Fruit fly (Drosophila melanogaster) whole organism, embryonic: ENCODE data around the gene CG17598.

Experiments
- ATbp ChIP-seq: fragments of 200-800 bp; sonication (Bioruptor generic); optimal IDR thresholded peaks from 2 replicates; lab custom pipeline; 2017; ENCODE audit warnings: missing biosample characterization, mild to moderate bottlenecking, missing genetic modification characterization, missing genetic modification reagents
- Asciz ChIP-seq: fragments of 200-800 bp; sonication (Bioruptor generic); optimal IDR thresholded peaks from 2 replicates; lab custom pipeline; 2017; ENCODE audit warnings: missing biosample characterization, mild to moderate bottlenecking, missing genetic modification characterization, missing genetic modification reagents
- Atf6 ChIP-seq: fragments of 200-800 bp; sonication (Bioruptor generic); IDR thresholded peaks from 2 replicates; pipeline ENCODE4 v1.3.6; 2022; ENCODE audit warnings: missing biosample characterization, missing genetic modification characterization
- B-H1 ChIP-seq: fragments of 200-800 bp; sonication (Bioruptor generic); IDR thresholded peaks from 3 replicates; pipeline ENCODE4 v1.3.6; 2022; ENCODE audit warnings: missing biosample characterization, missing genetic modification characterization
- Blimp-1 ChIP-seq: fragments of 200-800 bp; sonication (Bioruptor generic); optimal IDR thresholded peaks from 3 replicates; lab custom pipeline; 2018; ENCODE audit warnings: missing biosample characterization, missing genetic modification characterization, mild to moderate bottlenecking, moderate library complexity, missing genetic modification reagents
- CG10431 ChIP-seq: fragments of 200-800 bp; sonication (Bioruptor generic); optimal IDR thresholded peaks from 3 replicates; lab custom pipeline; 2018; ENCODE audit warnings: missing biosample characterization, mild to moderate bottlenecking, missing genetic modification characterization
- CG11247 ChIP-seq: fragments of 200-800 bp; sonication (Bioruptor generic); IDR thresholded peaks from 2 replicates; pipeline ENCODE4 v1.3.6; 2022; ENCODE audit warnings: missing biosample characterization, missing genetic modification characterization
- CG12236 ChIP-seq: fragments of 200-800 bp; sonication (Bioruptor generic); optimal IDR thresholded peaks from 2 replicates; lab custom pipeline; 2016; ENCODE audit warnings: missing biosample characterization, missing genetic modification characterization
- CG1233 ChIP-seq: fragments of 200-800 bp; sonication (Bioruptor generic); optimal IDR thresholded peaks from 4 replicates; lab custom pipeline; 2018; ENCODE audit warnings: missing biosample characterization, mild to moderate bottlenecking, missing genetic modification characterization
- CG15011 ChIP-seq: fragments of 200-800 bp; sonication (Bioruptor generic); optimal IDR thresholded peaks from 3 replicates; lab custom pipeline; 2018; ENCODE audit warnings: missing biosample characterization, mild to moderate bottlenecking, missing genetic modification characterization
- CG15269 ChIP-seq: fragments of 200-800 bp; sonication (Bioruptor generic); optimal IDR thresholded peaks from 2 replicates; lab custom pipeline; 2018; ENCODE audit warnings: missing biosample characterization, mild to moderate bottlenecking, missing genetic modification characterization, moderate library complexity
- CG15601 ChIP-seq: fragments of 200-800 bp; sonication (Bioruptor generic); optimal IDR thresholded peaks from 3 replicates; lab custom pipeline; 2019; ENCODE audit warnings: missing biosample characterization, mild to moderate bottlenecking, missing genetic modification characterization, moderate library complexity
- CG16815 ChIP-seq: fragments of 200-800 bp; sonication (Bioruptor generic); optimal IDR thresholded peaks from 3 replicates; lab custom pipeline; 2017; ENCODE audit warnings: missing biosample characterization, mild to moderate bottlenecking, missing genetic modification characterization
- CG17328 ChIP-seq: fragments of 200-800 bp; sonication (Bioruptor generic); IDR thresholded peaks from 2 replicates; pipeline ENCODE4 v1.3.6; 2022; ENCODE audit warnings: missing biosample characterization, missing genetic modification characterization
- CG2129 ChIP-seq: fragments of 200-800 bp; sonication (Bioruptor generic); IDR thresholded peaks from 2 replicates; pipeline ENCODE4 v1.3.6; 2022; ENCODE audit warnings: missing biosample characterization, missing genetic modification characterization; ENCODE audit not compliant: partially characterized antibody
- CG2889 ChIP-seq: fragments of 200-800 bp; sonication (Bioruptor generic); IDR thresholded peaks from 3 replicates; pipeline ENCODE4 v1.3.6; 2022; ENCODE audit warnings: missing biosample characterization, missing genetic modification characterization
- CG3847 ChIP-seq: fragments of 200-800 bp; sonication (Bioruptor generic); IDR thresholded peaks from 2 replicates; pipeline ENCODE4 v1.3.6; 2022; ENCODE audit warnings: missing biosample characterization, missing genetic modification characterization
- CG7745 ChIP-seq: fragments of 200-800 bp; sonication (Bioruptor generic); optimal IDR thresholded peaks from 2 replicates; lab custom pipeline; 2018; ENCODE audit warnings: missing biosample characterization, mild to moderate bottlenecking, missing genetic modification characterization, moderate library complexity
- CG8765 ChIP-seq: fragments of 200-800 bp; sonication (Bioruptor generic); IDR thresholded peaks from 2 replicates; pipeline ENCODE4 v1.3.6; 2022; ENCODE audit warnings: missing biosample characterization, missing genetic modification characterization
- D ChIP-seq, 2 experiments: fragments of 200-800 bp in 1 of 2; fragments of >200 bp in 1 of 2; sonication (Bioruptor generic) in 1 of 2; optimal IDR thresholded peaks; 2 replicates in 1 of 2; 3 replicates in 1 of 2; lab custom pipeline; 2017; ENCODE audit warnings: mild to moderate bottlenecking in 1 of 2, missing biosample characterization in 1 of 2, missing genetic modification characterization in 1 of 2, missing genetic modification reagents in 1 of 2
- D19A ChIP-seq: fragments of 200-800 bp; optimal IDR thresholded peaks from 3 replicates; lab custom pipeline; 2019; ENCODE audit warnings: missing biosample characterization, mild to moderate bottlenecking, missing genetic modification characterization, moderate library complexity
- Doc2 ChIP-seq: fragments of 200-800 bp; sonication (Bioruptor generic); IDR thresholded peaks from 2 replicates; pipeline ENCODE4 v1.3.6; 2022; ENCODE audit warnings: missing biosample characterization, missing genetic modification characterization
- Doc3 ChIP-seq: fragments of 200-800 bp; sonication (Bioruptor generic); IDR thresholded peaks from 3 replicates; pipeline ENCODE4 v1.3.6; 2022; ENCODE audit warnings: missing biosample characterization, missing genetic modification characterization; ENCODE audit not compliant: partially characterized antibody
- E2f1 ChIP-seq: fragments of 200-800 bp; sonication (Bioruptor generic); IDR thresholded peaks from 2 replicates; pipeline ENCODE4 v1.3.6; 2022; ENCODE audit warnings: missing biosample characterization, missing genetic modification characterization
- Hmx ChIP-seq: fragments of 200-800 bp; sonication (Bioruptor generic); optimal IDR thresholded peaks from 2 replicates; lab custom pipeline; 2016; ENCODE audit warnings: missing biosample characterization, missing genetic modification characterization
- Mes4 ChIP-seq: fragments of 200-800 bp; sonication (Bioruptor generic); optimal IDR thresholded peaks from 2 replicates; lab custom pipeline; 2016; ENCODE audit warnings: missing biosample characterization, missing genetic modification characterization
- Oli ChIP-seq: fragments of 200-800 bp; sonication (Bioruptor generic); optimal IDR thresholded peaks from 2 replicates; lab custom pipeline; 2018; ENCODE audit warnings: missing biosample characterization, mild to moderate bottlenecking, missing genetic modification characterization, moderate library complexity
- Pdp1 ChIP-seq, 2 experiments: fragments of 200-800 bp; sonication (Bioruptor generic); optimal IDR thresholded peaks; 3 replicates each; lab custom pipeline; 2016; ENCODE audit warnings: missing biosample characterization in 2 of 2, missing genetic modification characterization in 2 of 2, mild to moderate bottlenecking in 1 of 2, moderate library complexity in 1 of 2
- aop ChIP-seq: fragments of 200-800 bp; sonication (Bioruptor generic); IDR thresholded peaks from 2 replicates; pipeline ENCODE4 v1.3.6; 2022; ENCODE audit warnings: missing biosample characterization, missing genetic modification characterization
- ato ChIP-seq: fragments of 200-800 bp; sonication (Bioruptor generic); IDR thresholded peaks from 2 replicates; pipeline ENCODE4 v1.3.6; 2022; ENCODE audit warnings: missing biosample characterization, missing genetic modification characterization; ENCODE audit not compliant: partially characterized antibody
- bigmax ChIP-seq: fragments of 200-800 bp; sonication (Bioruptor generic); optimal IDR thresholded peaks from 2 replicates; lab custom pipeline; 2018; ENCODE audit warnings: missing biosample characterization, mild to moderate bottlenecking, missing genetic modification characterization
- bsh ChIP-seq, 2 experiments: fragments of 200-800 bp; sonication (Bioruptor generic); optimal IDR thresholded peaks; 2 replicates each; lab custom pipeline; 2017 to 2018; ENCODE audit warnings: mild to moderate bottlenecking in 2 of 2, missing biosample characterization in 2 of 2, missing genetic modification characterization in 2 of 2, moderate library complexity in 1 of 2
- cad ChIP-seq: fragments of >200 bp; optimal IDR thresholded peaks from 2 replicates; lab custom pipeline; 2017; ENCODE audit warnings: missing biosample characterization, missing genetic modification characterization
- crc ChIP-seq: fragments of 200-800 bp; sonication (Bioruptor generic); optimal IDR thresholded peaks from 2 replicates; lab custom pipeline; 2016; ENCODE audit warnings: missing biosample characterization, missing genetic modification characterization
- da ChIP-seq: fragments of 200-800 bp; sonication (Bioruptor generic); optimal IDR thresholded peaks from 2 replicates; lab custom pipeline; 2016; ENCODE audit warnings: missing biosample characterization, missing genetic modification characterization
- dan ChIP-seq: fragments of 200-800 bp; sonication (Bioruptor generic); IDR thresholded peaks from 2 replicates; pipeline ENCODE4 v1.3.6; 2022; ENCODE audit warnings: missing biosample characterization, missing genetic modification characterization
- dmrt11E ChIP-seq: fragments of 200-800 bp; sonication (Bioruptor generic); optimal IDR thresholded peaks from 3 replicates; lab custom pipeline; 2018; ENCODE audit warnings: missing biosample characterization, mild to moderate bottlenecking, missing genetic modification characterization, moderate library complexity
- dysf ChIP-seq: fragments of 200-800 bp; sonication (Bioruptor generic); IDR thresholded peaks from 3 replicates; pipeline ENCODE4 v1.3.6; 2022; ENCODE audit warnings: missing biosample characterization, missing genetic modification characterization
- grau ChIP-seq: fragments of 200-800 bp; optimal IDR thresholded peaks from 3 replicates; lab custom pipeline; 2019; ENCODE audit warnings: missing biosample characterization, mild to moderate bottlenecking, missing genetic modification characterization, moderate library complexity
- her ChIP-seq: fragments of 200-800 bp; sonication (Bioruptor generic); optimal IDR thresholded peaks from 2 replicates; lab custom pipeline; 2016; ENCODE audit warnings: missing biosample characterization, missing genetic modification characterization
- mam ChIP-seq: fragments of 200-800 bp; sonication (Bioruptor generic); optimal IDR thresholded peaks from 3 replicates; lab custom pipeline; 2016; ENCODE audit warnings: missing biosample characterization, missing genetic modification characterization
- peb ChIP-seq: fragments of 200-800 bp; sonication (Bioruptor generic); IDR thresholded peaks from 2 replicates; pipeline ENCODE4 v1.3.6; 2022; ENCODE audit warnings: missing biosample characterization, missing genetic modification characterization
- scrt ChIP-seq: fragments of 200-800 bp; sonication (Bioruptor generic); optimal IDR thresholded peaks from 2 replicates; lab custom pipeline; 2018; ENCODE audit warnings: missing biosample characterization, mild to moderate bottlenecking, missing genetic modification characterization, moderate library complexity
- stc ChIP-seq: fragments of 200-800 bp; sonication (Bioruptor generic); IDR thresholded peaks from 2 replicates; pipeline ENCODE4 v1.3.6; 2022; ENCODE audit warnings: missing biosample characterization, missing genetic modification characterization
- stwl ChIP-seq: fragments of 200-800 bp; sonication (Bioruptor generic); optimal IDR thresholded peaks from 3 replicates; lab custom pipeline; 2018; ENCODE audit warnings: missing biosample characterization, mild to moderate bottlenecking, missing genetic modification characterization, moderate library complexity
- vvl ChIP-seq: fragments of 200-800 bp; sonication (Bioruptor generic); IDR thresholded peaks from 2 replicates; pipeline ENCODE4 v1.3.6; 2022; ENCODE audit warnings: missing biosample characterization, missing genetic modification characterization
- wor ChIP-seq: fragments of 200-800 bp; sonication (Bioruptor generic); IDR thresholded peaks from 2 replicates; pipeline ENCODE4 v1.3.6; 2022; ENCODE audit warnings: missing biosample characterization, missing genetic modification characterization
- zen ChIP-seq: fragments of 200-800 bp; sonication (Bioruptor generic); optimal IDR thresholded peaks from 3 replicates; lab custom pipeline; 2018; ENCODE audit warnings: missing biosample characterization, mild to moderate bottlenecking, missing genetic modification characterization, moderate library complexity

The CG17598 gene

dm6 chrX:22487667-22488593 lies 52.3 kb downstream of the CG17598 start (continued):
- TF ChIP-seq zen (no peak), scrt (GFP tag; lab: Kevin White, UChicago) (peak; percentile 44), Atf6 (GFP tag; lab: Robert Waterston, UW) (peak; percentile 22; the same call in 1 of the 2 replicates), crc (GFP tag; lab: Kevin White, UChicago) (no peak), CG2129 (GFP tag; lab: Robert Waterston, UW) (no peak), wor (no peak), CG1233 (GFP tag; lab: Kevin White, UChicago) (no peak), CG11247 (GFP tag; lab: Robert Waterston, UW) (peak; percentile 44), Hmx (no peak), Pdp1 (GFP tag; optimal IDR thresholded peaks at IDR 0.05; lab: Kevin White, UChicago) (no peak), CG15269 (peak; percentile 52), D19A (peak; percentile 24), Doc3 (no peak), CG17328 (peak; percentile 55; the same call in 1 of the 2 replicates), Asciz (GFP tag; lab: Kevin White, UChicago) (peak; percentile 21), CG2889 (GFP tag; lab: Robert Waterston, UW) (no peak), CG12236 (no peak), CG7745 (tag; lab: Kevin White, UChicago) (no peak), da (GFP tag; lab: Kevin White, UChicago) (no peak), cad (GFP tag; lab: Kevin White, UChicago) (no peak), ATbp (GFP tag; lab: Kevin White, UChicago) (no peak), Blimp-1 (GFP tag; lab: Kevin White, UChicago) (peak; percentile 33), mam (no peak), ato (GFP tag; lab: Robert Waterston, UW) (no peak), grau (tag; lab: Kevin White, UChicago) (peak; percentile 44), dan (GFP tag; lab: Robert Waterston, UW) (no peak), dysf (peak; percentile 56; the same call in 2 of the 3 replicates), Mes4 (no peak), Oli (tag; lab: Kevin White, UChicago) (peak; percentile 51), peb (GFP tag; lab: Robert Waterston, UW) (no peak), E2f1 (peak; percentile 58), stwl (no peak), CG10431 (GFP tag; lab: Kevin White, UChicago) (no peak), CG8765 (GFP tag; lab: Robert Waterston, UW) (no peak), D (optimal IDR thresholded peaks at IDR 0.05; lab: Kevin White, UChicago) (no peak), D (GFP tag; optimal IDR thresholded peaks at IDR 0.05; lab: Kevin White, UChicago) (no peak), stc (GFP tag; lab: Robert Waterston, UW) (no peak), CG16815 (GFP tag; lab: Kevin White, UChicago) (no peak), aop (GFP tag; lab: Robert Waterston, UW) (no peak), Doc2 (GFP tag; lab: Robert Waterston, UW) (no peak), vvl (GFP tag; lab: Robert Waterston, UW) (peak; percentile 56; the same call in 1 of the 2 replicates), dmrt11E (tag; lab: Kevin White, UChicago) (no peak), CG15011 (GFP tag; lab: Kevin White, UChicago) (peak; percentile 27), CG3847 (GFP tag; lab: Robert Waterston, UW) (peak; percentile 56), B-H1 (GFP tag; lab: Robert Waterston, UW) (peak; percentile 42; the same call in 1 of the 3 replicates), her (no peak), CG15601 (tag; lab: Kevin White, UChicago) (no peak), bigmax (GFP tag; lab: Kevin White, UChicago) (no peak), bsh (GFP tag; optimal IDR thresholded peaks at IDR 0.05; lab: Kevin White, UChicago) (peak in 1 of 2 experiments; percentile 54)
